Worm (Caenorhabditis elegans): ENCODE results near the gene Y54G9A.7.

DNA sequence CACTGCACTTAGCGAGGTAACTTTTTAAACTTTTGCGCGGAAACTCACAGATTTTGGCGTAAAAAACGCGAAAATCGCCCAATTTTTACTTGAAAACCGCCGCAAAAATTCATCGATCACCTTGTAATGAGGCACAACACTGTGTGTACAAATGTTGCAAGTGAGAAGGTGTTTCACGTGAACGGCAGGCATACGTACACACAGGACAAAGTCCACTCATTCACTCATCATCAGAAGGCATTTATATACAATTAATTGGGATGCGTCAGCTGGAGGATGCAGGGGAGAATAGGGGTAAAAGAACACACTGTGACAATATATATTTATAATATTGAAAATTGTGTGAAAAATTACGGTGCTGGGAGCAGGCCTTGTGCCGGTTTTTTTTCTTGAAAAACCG is 11.3 kb upstream of the Y54G9A.7 start:
- TF ChIP-seq tbx-11 (GFP tag; IDR thresholded peaks at IDR 0.05), result no peak
- no peak for TF ChIP-seq ama-1 (optimal IDR thresholded peaks at IDR 0.05)
- TF ChIP-seq sea-1 (GFP tag; conservative IDR thresholded peaks at IDR 0.05), result no peak

Data from whole organism, early embryonic.